Worm (Caenorhabditis elegans) whole organism, L1 larva: ENCODE results near the gene F46H6.5.

ENCODE experiments used
- C04F5.9 ChIP-seq: sonication (generic microtip); optimal IDR thresholded peaks from 2 replicates; lab custom pipeline; 2016; ENCODE audit warnings: missing genetic modification characterization, missing compliant biosample characterization
- C16A3.4 ChIP-seq: fragments of 150-350 bp; optimal IDR thresholded peaks from 2 replicates; lab custom pipeline; 2014; ENCODE audit warnings: missing biosample characterization, missing genetic modification characterization
- C34B4.2 ChIP-seq: sonication (generic microtip); optimal IDR thresholded peaks from 2 replicates; lab custom pipeline; 2017; ENCODE audit warnings: mild to moderate bottlenecking, missing genetic modification characterization, missing compliant biosample characterization
- F16B12.6 ChIP-seq: fragments of 150-350 bp; optimal IDR thresholded peaks from 2 replicates; lab custom pipeline; 2014; ENCODE audit warnings: missing biosample characterization, missing genetic modification characterization
- Y116A8C.19 ChIP-seq: sonication (generic microtip); optimal IDR thresholded peaks from 2 replicates; lab custom pipeline; 2016; ENCODE audit warnings: missing compliant biosample characterization, missing genetic modification characterization, borderline replicate concordance
- aha-1 ChIP-seq: fragments of 150-350 bp; optimal IDR thresholded peaks from 2 replicates; lab custom pipeline; 2014; ENCODE audit warnings: missing biosample characterization, missing genetic modification characterization
- alr-1 ChIP-seq: fragments of 200-800 bp; sonication (Bioruptor generic); optimal IDR thresholded peaks from 2 replicates; lab custom pipeline; 2018; ENCODE audit warnings: borderline replicate concordance, mild to moderate bottlenecking, missing genetic modification characterization, missing compliant biosample characterization
- aly-2 ChIP-seq: fragments of 150-350 bp; optimal IDR thresholded peaks from 2 replicates; lab custom pipeline; 2014; ENCODE audit warnings: missing biosample characterization, missing genetic modification characterization
- ama-1 ChIP-seq: fragments of 150-350 bp; optimal IDR thresholded peaks from 2 replicates; lab custom pipeline; 2014
- blmp-1 ChIP-seq: fragments of 150-350 bp; optimal IDR thresholded peaks from 2 replicates; lab custom pipeline; 2014; ENCODE audit warnings: missing biosample characterization, missing genetic modification characterization
- ceh-63 ChIP-seq: fragments of 200-800 bp; sonication (Bioruptor generic); optimal IDR thresholded peaks from 2 replicates; lab custom pipeline; 2018; ENCODE audit warnings: mild to moderate bottlenecking, missing genetic modification characterization, missing compliant biosample characterization
- ceh-8 ChIP-seq: fragments of 200-800 bp; sonication (Bioruptor generic); optimal IDR thresholded peaks from 2 replicates; lab custom pipeline; 2018; ENCODE audit warnings: mild to moderate bottlenecking, missing genetic modification characterization, moderate library complexity, missing compliant biosample characterization
- ceh-82 ChIP-seq, 3 experiments: fragments of 150-350 bp in 1 of 3; sonication (generic microtip) in 2 of 3; optimal IDR thresholded peaks; 2 replicates each; lab custom pipeline; 2014 to 2017; ENCODE audit warnings: missing biosample characterization in 3 of 3, missing genetic modification characterization in 3 of 3
- ceh-88 ChIP-seq: fragments of 200-800 bp; sonication (Bioruptor generic); IDR thresholded peaks from 2 replicates; pipeline ENCODE4 v1.3.6; 2022; ENCODE audit warnings: missing genetic modification characterization, missing compliant biosample characterization
- ces-1 ChIP-seq: fragments of 150-350 bp; optimal IDR thresholded peaks from 2 replicates; lab custom pipeline; 2014; ENCODE audit warnings: missing biosample characterization, missing genetic modification reagents, missing genetic modification characterization
- dpl-1 ChIP-seq, 3 experiments: fragments of 150-350 bp in 2 of 3; sonication (generic microtip) in 1 of 3; optimal IDR thresholded peaks; 2 replicates each; lab custom pipeline; 2014 to 2017; ENCODE audit warnings: missing biosample characterization in 3 of 3, missing genetic modification characterization in 3 of 3, missing genetic modification reagents in 3 of 3
- dsc-1 ChIP-seq: sonication (generic microtip); optimal IDR thresholded peaks from 2 replicates; lab custom pipeline; 2016; ENCODE audit warnings: mild to moderate bottlenecking, missing genetic modification characterization, missing compliant biosample characterization
- efl-1 ChIP-seq, 4 experiments: fragments of 150-350 bp; optimal IDR thresholded peaks in 3 of 4; peaks in 1 of 4; 1 replicate in 1 of 4; 2 replicates in 3 of 4; lab custom pipeline; 2014; ENCODE audit warnings: missing biosample characterization in 2 of 4, missing genetic modification characterization in 2 of 4, missing genetic modification reagents in 2 of 4
- egl-13 ChIP-seq: sonication (generic microtip); optimal IDR thresholded peaks from 2 replicates; lab custom pipeline; 2016; ENCODE audit warnings: missing genotype, missing genetic modification reagents, missing genetic modification characterization, missing compliant biosample characterization
- elt-2 ChIP-seq: sonication (generic microtip); optimal IDR thresholded peaks from 2 replicates; lab custom pipeline; 2016; ENCODE audit warnings: missing genetic modification characterization, mild to moderate bottlenecking, inconsistent platforms, missing compliant biosample characterization, missing genetic modification reagents
- fkh-10 ChIP-seq: sonication (generic microtip); optimal IDR thresholded peaks from 2 replicates; lab custom pipeline; 2017; ENCODE audit warnings: missing biosample characterization, missing genetic modification reagents, missing genetic modification characterization
- hpl-2 ChIP-seq: fragments of 150-350 bp; optimal IDR thresholded peaks from 2 replicates; lab custom pipeline; 2014; ENCODE audit warnings: missing biosample characterization, missing genetic modification reagents, missing genetic modification characterization
- irx-1 ChIP-seq: sonication (generic microtip); optimal IDR thresholded peaks from 2 replicates; lab custom pipeline; 2016; ENCODE audit warnings: missing genetic modification characterization, missing compliant biosample characterization
- isw-1 ChIP-seq: fragments of 200-800 bp; sonication (Bioruptor generic); IDR thresholded peaks from 2 replicates; pipeline ENCODE4 v1.3.6; 2022; ENCODE audit warnings: missing genetic modification characterization, missing compliant biosample characterization
- jun-1 ChIP-seq: fragments of 150-350 bp; optimal IDR thresholded peaks from 2 replicates; lab custom pipeline; 2014; ENCODE audit warnings: missing biosample characterization, missing genetic modification reagents, missing genetic modification characterization
- lin-13 ChIP-seq: fragments of 150-350 bp; optimal IDR thresholded peaks from 2 replicates; lab custom pipeline; 2014; ENCODE audit warnings: missing biosample characterization, missing genetic modification reagents, missing genetic modification characterization
- lin-14 ChIP-seq: fragments of 200-800 bp; sonication (Bioruptor generic); optimal IDR thresholded peaks from 2 replicates; lab custom pipeline; 2018; ENCODE audit warnings: mild to moderate bottlenecking, missing genetic modification characterization, moderate library complexity, missing compliant biosample characterization
- lin-15B ChIP-seq: fragments of 150-350 bp; sonication (generic microtip); optimal IDR thresholded peaks from 3 replicates; lab custom pipeline; 2014; ENCODE audit warnings: missing biosample characterization, missing genetic modification characterization
- lir-3 ChIP-seq: sonication (generic microtip); optimal IDR thresholded peaks from 2 replicates; lab custom pipeline; 2016; ENCODE audit warnings: mild to moderate bottlenecking, missing genetic modification characterization, moderate library complexity, missing compliant biosample characterization; ENCODE audit not compliant: poor library complexity
- lsy-2 ChIP-seq, 2 experiments: fragments of 150-350 bp; optimal IDR thresholded peaks; 2 replicates each; lab custom pipeline; 2014; ENCODE audit warnings: missing biosample characterization in 2 of 2, missing genetic modification characterization in 2 of 2
- mab-9 ChIP-seq: fragments of 200-800 bp; sonication (Bioruptor generic); IDR thresholded peaks from 2 replicates; pipeline ENCODE4 v1.3.6; 2022; ENCODE audit warnings: missing genetic modification reagents, missing genetic modification characterization, missing compliant biosample characterization
- nhr-11 ChIP-seq: fragments of 150-350 bp; optimal IDR thresholded peaks from 2 replicates; lab custom pipeline; 2014; ENCODE audit warnings: missing biosample characterization, missing genetic modification characterization
- nhr-19 ChIP-seq: fragments of 200-800 bp; sonication (Bioruptor generic); conservative IDR thresholded peaks from 2 replicates; pipeline ENCODE4 v1.3.6; 2022; ENCODE audit warnings: missing genetic modification characterization, missing compliant biosample characterization
- nhr-47 ChIP-seq: sonication (generic microtip); optimal IDR thresholded peaks from 2 replicates; lab custom pipeline; 2016; ENCODE audit warnings: mild to moderate bottlenecking, missing genetic modification characterization, moderate library complexity, missing compliant biosample characterization
- nhr-77 ChIP-seq: fragments of 150-350 bp; optimal IDR thresholded peaks from 2 replicates; lab custom pipeline; 2014; ENCODE audit warnings: missing biosample characterization, missing genetic modification characterization
- nhr-84 ChIP-seq: sonication (generic microtip); optimal IDR thresholded peaks from 2 replicates; lab custom pipeline; 2017; ENCODE audit warnings: missing biosample characterization, missing genetic modification characterization
- pag-3 ChIP-seq: sonication (generic microtip); optimal IDR thresholded peaks from 2 replicates; lab custom pipeline; 2017; ENCODE audit warnings: missing genetic modification characterization, mild to moderate bottlenecking, missing compliant biosample characterization, antibody characterized with exemption, borderline replicate concordance; ENCODE audit not compliant: insufficient read depth
- pax-3 ChIP-seq: fragments of 200-800 bp; sonication (Bioruptor generic); optimal IDR thresholded peaks from 2 replicates; lab custom pipeline; 2018; ENCODE audit warnings: mild to moderate bottlenecking, missing genetic modification characterization, moderate library complexity, missing compliant biosample characterization
- pqm-1 ChIP-seq: sonication (generic microtip); optimal IDR thresholded peaks from 3 replicates; lab custom pipeline; 2017; ENCODE audit warnings: missing biosample characterization, missing genetic modification characterization
- rnt-1 ChIP-seq: sonication (generic microtip); optimal IDR thresholded peaks from 2 replicates; lab custom pipeline; 2016; ENCODE audit warnings: mild to moderate bottlenecking, missing genetic modification characterization, moderate library complexity, missing compliant biosample characterization
- snpc-4 ChIP-seq: fragments of 150-350 bp; optimal IDR thresholded peaks from 2 replicates; lab custom pipeline; 2014; ENCODE audit warnings: missing biosample characterization, missing genetic modification characterization
- sox-4 ChIP-seq: sonication (generic microtip); optimal IDR thresholded peaks from 2 replicates; lab custom pipeline; 2016; ENCODE audit warnings: missing genetic modification characterization, missing compliant biosample characterization
- sup-37 ChIP-seq: fragments of 200-800 bp; sonication (Bioruptor generic); optimal IDR thresholded peaks from 2 replicates; lab custom pipeline; 2018; ENCODE audit warnings: mild to moderate bottlenecking, missing genetic modification characterization, missing compliant biosample characterization
- swsn-7 ChIP-seq: sonication (generic microtip); optimal IDR thresholded peaks from 2 replicates; lab custom pipeline; 2016; ENCODE audit warnings: missing genetic modification characterization, missing compliant biosample characterization
- tbx-2 ChIP-seq: sonication (generic microtip); optimal IDR thresholded peaks from 2 replicates; lab custom pipeline; 2016; ENCODE audit warnings: missing genetic modification characterization, missing compliant biosample characterization
- tlp-1 ChIP-seq: fragments of 150-350 bp; optimal IDR thresholded peaks from 2 replicates; lab custom pipeline; 2014; ENCODE audit warnings: missing biosample characterization, missing genetic modification characterization
- unc-130 ChIP-seq: fragments of 150-350 bp; optimal IDR thresholded peaks from 2 replicates; lab custom pipeline; 2017; ENCODE audit warnings: missing biosample characterization, missing genetic modification characterization, inconsistent platforms
- unc-86 ChIP-seq: sonication (generic microtip); optimal IDR thresholded peaks from 2 replicates; lab custom pipeline; 2016; ENCODE audit warnings: missing genetic modification characterization, missing compliant biosample characterization
- unc-98 ChIP-seq: fragments of 200-800 bp; sonication (Bioruptor generic); IDR thresholded peaks from 2 replicates; pipeline ENCODE4 v1.3.6; 2022; ENCODE audit warnings: missing genetic modification characterization, missing compliant biosample characterization
- vab-15 ChIP-seq: sonication (generic microtip); optimal IDR thresholded peaks from 2 replicates; lab custom pipeline; 2017; ENCODE audit warnings: missing genotype, mild to moderate bottlenecking, missing genetic modification characterization, missing compliant biosample characterization
- xbp-1 ChIP-seq: sonication (generic microtip); optimal IDR thresholded peaks from 2 replicates; lab custom pipeline; 2016; ENCODE audit warnings: missing genetic modification characterization, missing compliant biosample characterization
- zip-4 ChIP-seq: fragments of 200-800 bp; sonication (Bioruptor generic); optimal IDR thresholded peaks from 2 replicates; lab custom pipeline; 2018; ENCODE audit warnings: mild to moderate bottlenecking, missing genetic modification characterization, moderate library complexity, missing compliant biosample characterization

Gene F46H6.5

ce11 chrX:4523887-4524350, 31.9 kb upstream of the F46H6.5 start, which contains the start of gene pdi-2:
Gene pdi-2 (plus strand): TSS chrX:4524155.
- TF ChIP-seq lir-3 (tag; lab: Kevin White, UChicago): no peak
- peak; percentile 83 to 89 for TF ChIP-seq lsy-2 (tag; optimal IDR thresholded peaks at IDR 0.05; lab: Kevin White, UChicago)
- TF ChIP-seq ceh-82 (tag; optimal IDR thresholded peaks at IDR 0.05; lab: Kevin White, UChicago): peak; percentile 43 to 85 (median 60)
- TF ChIP-seq snpc-4: no peak
- no peak for TF ChIP-seq ceh-63
- peak; percentile 87 for TF ChIP-seq nhr-19 (GFP tag; lab: Robert Waterston, UW)
- peak; percentile 53 for TF ChIP-seq fkh-10 (GFP tag; lab: Kevin White, UChicago)
- peak; percentile 22 for TF ChIP-seq dsc-1 (tag; lab: Kevin White, UChicago)
- TF ChIP-seq xbp-1: peak; percentile 100
- peak; percentile 39 for TF ChIP-seq zip-4 (GFP tag; lab: Kevin White, UChicago)
- TF ChIP-seq sup-37 (GFP tag; lab: Kevin White, UChicago): peak; percentile 45
- peak; percentile 61 for TF ChIP-seq nhr-77 (tag; lab: Kevin White, UChicago)
- no peak for TF ChIP-seq alr-1
- TF ChIP-seq hpl-2 (GFP tag; lab: Kevin White, UChicago): no peak
- TF ChIP-seq nhr-84: no peak
- peak; percentile 49 for TF ChIP-seq C16A3.4 (tag; lab: Kevin White, UChicago)
- TF ChIP-seq unc-130 (tag; lab: Kevin White, UChicago): no peak
- no peak for TF ChIP-seq pag-3 (tag; lab: Kevin White, UChicago)
- TF ChIP-seq tlp-1: no peak
- peak; percentile 97 for TF ChIP-seq lin-14 (GFP tag; lab: Kevin White, UChicago)
- peak; percentile 8 for TF ChIP-seq lin-15B (tag; lab: Kevin White, UChicago)
- peak; percentile 69 for TF ChIP-seq mab-9 (GFP tag; lab: Robert Waterston, UW)
- no peak for TF ChIP-seq pqm-1 (tag; lab: Kevin White, UChicago)
- peak; percentile 61 for TF ChIP-seq elt-2 (tag; lab: Kevin White, UChicago)
- TF ChIP-seq C34B4.2: no peak
- TF ChIP-seq vab-15 (tag; lab: Kevin White, UChicago): no peak
- peak; percentile 23 to 39 (median 32) for TF ChIP-seq dpl-1 (GFP tag; optimal IDR thresholded peaks at IDR 0.05; lab: Kevin White, UChicago)
- peak; percentile 61 for TF ChIP-seq aha-1
- TF ChIP-seq ceh-8: peak; percentile 51
- no peak for TF ChIP-seq sox-4 (tag; lab: Kevin White, UChicago)
- peak; percentile 55 for TF ChIP-seq irx-1 (tag; lab: Kevin White, UChicago)
- no peak for TF ChIP-seq C04F5.9 (tag; lab: Kevin White, UChicago)
- TF ChIP-seq nhr-47 (tag; lab: Kevin White, UChicago): peak; percentile 76
- peak; percentile 62 for TF ChIP-seq rnt-1 (tag; lab: Kevin White, UChicago)
- peak; percentile 39 to 54 for TF ChIP-seq efl-1 (optimal IDR thresholded peaks at IDR 0.05; lab: Kevin White, UChicago)
- TF ChIP-seq efl-1 (GFP tag; optimal IDR thresholded peaks at IDR 0.05 in 1 of 2; lab: Kevin White, UChicago): peak; percentile 5 to 89
- TF ChIP-seq tbx-2 (tag; lab: Kevin White, UChicago): peak; percentile 72
- TF ChIP-seq unc-86 (tag; lab: Kevin White, UChicago): peak; percentile 44
- peak; percentile 37 for TF ChIP-seq jun-1 (tag; lab: Kevin White, UChicago)
- peak; percentile 26 for TF ChIP-seq F16B12.6
- peak; percentile 77 for TF ChIP-seq swsn-7 (tag; lab: Kevin White, UChicago)
- TF ChIP-seq blmp-1: peak; percentile 92
- no peak for TF ChIP-seq ces-1 (GFP tag; lab: Kevin White, UChicago)
- TF ChIP-seq lin-13: peak; percentile 75
- TF ChIP-seq ceh-88 (GFP tag; lab: Robert Waterston, UW): no peak
- no peak for TF ChIP-seq aly-2 (tag; lab: Kevin White, UChicago)
- TF ChIP-seq nhr-11 (tag; lab: Kevin White, UChicago): no peak
- TF ChIP-seq ama-1 (lab: Kevin White, UChicago): peak; percentile 69
- no peak for TF ChIP-seq Y116A8C.19 (tag; lab: Kevin White, UChicago)
- TF ChIP-seq pax-3 (tag; lab: Kevin White, UChicago): peak; percentile 73
- peak; percentile 20 for TF ChIP-seq egl-13
- no peak for TF ChIP-seq unc-98 (GFP tag; lab: Robert Waterston, UW)
- TF ChIP-seq isw-1 (GFP tag; lab: Robert Waterston, UW): peak; percentile 61
